Fruit fly (Drosophila melanogaster) whole organism, wandering third instar larva: Measurements from ENCODE around the gene Jhbp16.

Source experiments
- Abd-B ChIP-seq: fragments of >200 bp; optimal IDR thresholded peaks from 2 replicates; lab custom pipeline; 2017; ENCODE audit warnings: missing biosample characterization, missing genetic modification characterization
- CG32264 ChIP-seq: fragments of 200-800 bp; sonication (Bioruptor generic); optimal IDR thresholded peaks from 2 replicates; lab custom pipeline; 2016; ENCODE audit warnings: missing biosample characterization, missing genetic modification characterization
- CG9705 ChIP-seq: fragments of 200-800 bp; sonication (Bioruptor generic); optimal IDR thresholded peaks from 2 replicates; lab custom pipeline; 2018; ENCODE audit warnings: missing biosample characterization, mild to moderate bottlenecking, missing genetic modification characterization
- CrebA ChIP-seq: fragments of 200-800 bp; sonication (Bioruptor generic); optimal IDR thresholded peaks from 2 replicates; lab custom pipeline; 2016; ENCODE audit warnings: missing biosample characterization, mild to moderate bottlenecking, missing genetic modification characterization, borderline replicate concordance
- Dfd ChIP-seq: fragments of >200 bp; optimal IDR thresholded peaks from 2 replicates; lab custom pipeline; 2017; ENCODE audit warnings: missing biosample characterization, missing genetic modification characterization
- Dif ChIP-seq: fragments of 200-275, 200-300 bp; sonication (Bioruptor generic); optimal IDR thresholded peaks from 2 replicates; lab custom pipeline; 2018; ENCODE audit warnings: missing biosample characterization, missing genetic modification characterization; ENCODE audit not compliant: partially characterized antibody
- GATAd ChIP-seq: sonication (Bioruptor generic); optimal IDR thresholded peaks from 2 replicates; lab custom pipeline; 2016; ENCODE audit warnings: missing biosample characterization, missing genetic modification characterization
- HLH106 ChIP-seq: fragments of 200-800 bp; optimal IDR thresholded peaks from 3 replicates; lab custom pipeline; 2019; ENCODE audit warnings: missing biosample characterization, mild to moderate bottlenecking, missing genetic modification characterization, moderate library complexity
- Hnf4 ChIP-seq: fragments of 200-800 bp; sonication (Bioruptor generic); optimal IDR thresholded peaks from 2 replicates; lab custom pipeline; 2016; ENCODE audit warnings: missing biosample characterization, mild to moderate bottlenecking, missing genetic modification characterization
- Hr78 ChIP-seq: fragments of >200 bp; optimal IDR thresholded peaks from 2 replicates; lab custom pipeline; 2017; ENCODE audit warnings: missing biosample characterization, missing genetic modification characterization
- Hr83 ChIP-seq: fragments of 200-300 bp; sonication (Bioruptor generic); optimal IDR thresholded peaks from 2 replicates; lab custom pipeline; 2016; ENCODE audit warnings: missing biosample characterization, mild to moderate bottlenecking, missing genetic modification characterization, moderate library complexity; ENCODE audit not compliant: poor library complexity, severe bottlenecking
- Jra ChIP-seq: sonication (Bioruptor generic); optimal IDR thresholded peaks from 2 replicates; lab custom pipeline; 2016; ENCODE audit warnings: missing biosample characterization, missing genetic modification characterization
- Mio ChIP-seq: sonication (Bioruptor generic); optimal IDR thresholded peaks from 2 replicates; lab custom pipeline; 2016; ENCODE audit warnings: missing biosample characterization, missing genetic modification characterization
- Myc ChIP-seq: fragments of >200 bp; optimal IDR thresholded peaks from 2 replicates; lab custom pipeline; 2017
- N ChIP-seq: fragments of >200 bp; optimal IDR thresholded peaks from 2 replicates; lab custom pipeline; 2018; ENCODE audit warnings: missing biosample characterization, missing external identifiers, missing genetic modification characterization
- OdsH ChIP-seq: fragments of 200-800 bp; sonication (Bioruptor generic); optimal IDR thresholded peaks from 2 replicates; lab custom pipeline; 2016; ENCODE audit warnings: missing biosample characterization, mild to moderate bottlenecking, missing genetic modification characterization
- Rel ChIP-seq, 2 experiments: fragments of 200-800 bp; sonication (Bioruptor generic) in 1 of 2; optimal IDR thresholded peaks; 2 replicates in 1 of 2; 3 replicates in 1 of 2; lab custom pipeline; 2016 to 2019; ENCODE audit warnings: mild to moderate bottlenecking in 2 of 2, missing biosample characterization in 2 of 2, missing genetic modification characterization in 2 of 2, moderate library complexity in 1 of 2
- Sp1 ChIP-seq: fragments of 200-800 bp; sonication (Bioruptor generic); optimal IDR thresholded peaks from 3 replicates; lab custom pipeline; 2019; ENCODE audit warnings: missing biosample characterization, mild to moderate bottlenecking, missing genetic modification characterization, moderate library complexity
- Vsx2 ChIP-seq: fragments of 200-300, 225-300 bp; sonication (Bioruptor generic); optimal IDR thresholded peaks from 2 replicates; lab custom pipeline; 2018; ENCODE audit warnings: missing biosample characterization, missing genetic modification characterization; ENCODE audit not compliant: partially characterized antibody
- br ChIP-seq: fragments of 200-800 bp; sonication (Bioruptor generic); optimal IDR thresholded peaks from 2 replicates; lab custom pipeline; 2016; ENCODE audit warnings: missing biosample characterization, missing genetic modification characterization
- brk ChIP-seq: fragments of 200-800 bp; sonication (Bioruptor generic); optimal IDR thresholded peaks from 2 replicates; lab custom pipeline; 2016; ENCODE audit warnings: missing biosample characterization, mild to moderate bottlenecking, missing genetic modification characterization
- dl ChIP-seq, 2 experiments: fragments of 175-275, 200-275 bp in 1 of 2; fragments of 200-275 bp in 1 of 2; sonication (Bioruptor generic); optimal IDR thresholded peaks; lab custom pipeline; 2018; ENCODE audit warnings: mild to moderate bottlenecking in 2 of 2, missing biosample characterization in 2 of 2, missing genetic modification characterization in 2 of 2, moderate library complexity in 2 of 2; ENCODE audit not compliant: partially characterized antibody in 2 of 2, insufficient read depth in 1 of 2
- dmrt93B ChIP-seq: fragments of 200-800 bp; sonication (Bioruptor generic); optimal IDR thresholded peaks from 2 replicates; lab custom pipeline; 2018; ENCODE audit warnings: missing biosample characterization, mild to moderate bottlenecking, missing genetic modification characterization
- dsf ChIP-seq: sonication (Bioruptor generic); optimal IDR thresholded peaks from 2 replicates; lab custom pipeline; 2016; ENCODE audit warnings: missing biosample characterization, missing genetic modification characterization, borderline replicate concordance
- ey ChIP-seq: fragments of 200-800 bp; sonication (Bioruptor generic); optimal IDR thresholded peaks from 2 replicates; lab custom pipeline; 2016; ENCODE audit warnings: missing biosample characterization, missing genetic modification characterization
- foxo ChIP-seq, 2 experiments: fragments of 200-800 bp; sonication (Bioruptor generic); optimal IDR thresholded peaks; 2 replicates in 1 of 2; 3 replicates in 1 of 2; lab custom pipeline; 2016 to 2017; ENCODE audit warnings: missing biosample characterization in 2 of 2, missing genetic modification characterization in 2 of 2
- fru ChIP-seq: fragments of 200-800 bp; sonication (Bioruptor generic); optimal IDR thresholded peaks from 3 replicates; lab custom pipeline; 2016; ENCODE audit warnings: missing biosample characterization, mild to moderate bottlenecking, missing genetic modification characterization
- h ChIP-seq: fragments of 200-800 bp; sonication (Bioruptor generic); optimal IDR thresholded peaks from 3 replicates; lab custom pipeline; 2016; ENCODE audit warnings: missing biosample characterization, mild to moderate bottlenecking, missing genetic modification characterization
- jim ChIP-seq: fragments of 175-275, 200-325 bp; sonication (Bioruptor generic); optimal IDR thresholded peaks from 2 replicates; lab custom pipeline; 2016; ENCODE audit warnings: missing biosample characterization, mild to moderate bottlenecking, missing genetic modification characterization
- lola ChIP-seq: fragments of >200 bp; optimal IDR thresholded peaks from 2 replicates; lab custom pipeline; 2017; ENCODE audit warnings: missing biosample characterization, missing genetic modification characterization
- pan ChIP-seq: fragments of >200 bp; optimal IDR thresholded peaks from 2 replicates; lab custom pipeline; 2017
- psq ChIP-seq: fragments of 200-800 bp; sonication (Bioruptor generic); optimal IDR thresholded peaks from 3 replicates; lab custom pipeline; 2017; ENCODE audit warnings: missing biosample characterization, mild to moderate bottlenecking, missing genetic modification characterization, moderate library complexity
- rgr ChIP-seq: fragments of 200-800 bp; sonication (Bioruptor generic); optimal IDR thresholded peaks from 3 replicates; lab custom pipeline; 2016; ENCODE audit warnings: missing biosample characterization, mild to moderate bottlenecking, missing genetic modification characterization
- sage ChIP-seq: fragments of 200-800 bp; sonication (Bioruptor generic); optimal IDR thresholded peaks from 2 replicates; lab custom pipeline; 2016; ENCODE audit warnings: missing biosample characterization, mild to moderate bottlenecking, missing genetic modification characterization
- sv ChIP-seq: fragments of 200-800 bp; sonication (Bioruptor generic); optimal IDR thresholded peaks from 3 replicates; lab custom pipeline; 2016; ENCODE audit warnings: missing biosample characterization, missing genetic modification characterization
- tai ChIP-seq: sonication (Bioruptor generic); optimal IDR thresholded peaks from 2 replicates; lab custom pipeline; 2016; ENCODE audit warnings: missing biosample characterization, missing genetic modification characterization
- usp ChIP-seq: fragments of >200 bp; optimal IDR thresholded peaks from 2 replicates; lab custom pipeline; 2017; ENCODE audit warnings: missing biosample characterization, missing genetic modification characterization
- woc ChIP-seq: sonication (Bioruptor generic); optimal IDR thresholded peaks from 2 replicates; lab custom pipeline; 2016; ENCODE audit warnings: missing biosample characterization, mild to moderate bottlenecking, missing genetic modification characterization

Jhbp16 gene

dm6 chr3R:21688596-21688995 is 24.4 kb downstream of the Jhbp16 start:
- TF ChIP-seq Dfd (no peak), Hr78 (GFP tag; lab: Kevin White, UChicago) (no peak), usp (GFP tag; lab: Kevin White, UChicago) (no peak), foxo (GFP tag; optimal IDR thresholded peaks at IDR 0.05; lab: Kevin White, UChicago) (no peak), CrebA (GFP tag; lab: Kevin White, UChicago) (no peak), Hnf4 (GFP tag; lab: Kevin White, UChicago) (no peak), br (GFP tag; lab: Kevin White, UChicago) (no peak), sage (no peak), h (no peak), CG32264 (GFP tag; lab: Kevin White, UChicago) (no peak), ey (no peak), jim (no peak), HLH106 (tag; lab: Kevin White, UChicago) (no peak), brk (GFP tag; lab: Kevin White, UChicago) (no peak), dmrt93B (GFP tag; lab: Kevin White, UChicago) (no peak), rgr (GFP tag; lab: Kevin White, UChicago) (no peak)

- TF ChIP-seq N (GFP tag; lab: Kevin White, UChicago): no peak
Measured at dm6 chr3R:21691114-21691513, 26.9 kb downstream of the Jhbp16 start.

dm6 chr3R:21693110-21693672 is 29.0 kb downstream of the Jhbp16 start:
- TF ChIP-seq Hr83 (GFP tag; lab: Kevin White, UChicago): no peak
- TF ChIP-seq foxo (GFP tag; optimal IDR thresholded peaks at IDR 0.05; lab: Kevin White, UChicago): no peak
- TF ChIP-seq Hr78 (GFP tag; lab: Kevin White, UChicago): no peak
- no peak for TF ChIP-seq sv (GFP tag; lab: Kevin White, UChicago)
- no peak for TF ChIP-seq fru (GFP tag; lab: Kevin White, UChicago)
- no peak for TF ChIP-seq CG9705 (GFP tag; lab: Kevin White, UChicago)
- TF ChIP-seq br (GFP tag; lab: Kevin White, UChicago): no peak
- TF ChIP-seq jim: no peak
- TF ChIP-seq Vsx2: no peak
- no peak for TF ChIP-seq Abd-B
- no peak for TF ChIP-seq N (GFP tag; lab: Kevin White, UChicago)
- no peak for TF ChIP-seq lola (GFP tag; lab: Kevin White, UChicago)
- TF ChIP-seq GATAd (GFP tag; lab: Kevin White, UChicago): no peak
- TF ChIP-seq Mio (GFP tag; lab: Kevin White, UChicago): no peak
- no peak for TF ChIP-seq Myc
- TF ChIP-seq h: no peak
- TF ChIP-seq Rel (GFP tag; optimal IDR thresholded peaks at IDR 0.05; lab: Kevin White, UChicago): no peak
- TF ChIP-seq Rel (tag; optimal IDR thresholded peaks at IDR 0.05; lab: Kevin White, UChicago): no peak

DNA sequence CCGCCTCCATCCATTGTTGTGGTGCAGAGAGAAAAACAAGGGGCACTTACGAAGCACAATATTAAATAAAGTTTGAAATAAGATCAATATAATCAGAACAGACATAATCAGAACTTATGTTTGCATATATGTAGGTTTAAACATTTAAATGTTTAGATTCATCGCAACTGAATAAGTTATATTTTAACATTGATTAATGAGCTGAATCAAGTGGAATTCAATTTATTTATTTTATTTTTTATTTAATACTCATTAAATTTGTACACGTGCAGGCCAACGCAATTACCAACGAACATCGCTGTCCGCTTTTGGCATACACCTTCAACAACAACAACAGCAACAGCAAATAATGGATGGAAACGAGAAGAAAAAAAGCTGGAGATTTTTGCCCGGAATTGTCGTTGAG is 34.7 kb downstream of the Jhbp16 start:
- TF ChIP-seq rgr (GFP tag; lab: Kevin White, UChicago) (peak; percentile 22), pan (lab: Kevin White, UChicago) (no peak), Dfd (no peak), brk (GFP tag; lab: Kevin White, UChicago) (no peak), usp (GFP tag; lab: Kevin White, UChicago) (no peak), OdsH (peak; percentile 34), Myc (no peak), Rel (GFP tag; optimal IDR thresholded peaks at IDR 0.05; lab: Kevin White, UChicago) (no peak), Rel (tag; optimal IDR thresholded peaks at IDR 0.05; lab: Kevin White, UChicago) (no peak), br (GFP tag; lab: Kevin White, UChicago) (peak; percentile 36), woc (GFP tag; lab: Kevin White, UChicago) (no peak), dsf (GFP tag; lab: Kevin White, UChicago) (no peak), GATAd (GFP tag; lab: Kevin White, UChicago) (no peak), Hr78 (GFP tag; lab: Kevin White, UChicago) (no peak), CG9705 (GFP tag; lab: Kevin White, UChicago) (no peak), psq (GFP tag; lab: Kevin White, UChicago) (peak; percentile 51), Vsx2 (no peak), ey (peak; percentile 32), h (peak; percentile 45), Hnf4 (GFP tag; lab: Kevin White, UChicago) (no peak), Jra (GFP tag; lab: Kevin White, UChicago) (no peak), Sp1 (GFP tag; lab: Kevin White, UChicago) (peak; percentile 44), sage (no peak), Hr83 (GFP tag; lab: Kevin White, UChicago) (no peak), dl (GFP tag; optimal IDR thresholded peaks at IDR 0.05; lab: Kevin White, UChicago; ENCODE audit: insufficient read depth in 1 of 2, partially characterized antibody in 2 of 2) (no peak), HLH106 (tag; lab: Kevin White, UChicago) (peak; percentile 63), sv (GFP tag; lab: Kevin White, UChicago) (no peak), fru (GFP tag; lab: Kevin White, UChicago) (peak; percentile 61), tai (GFP tag; lab: Kevin White, UChicago) (no peak), lola (GFP tag; lab: Kevin White, UChicago) (no peak), Mio (GFP tag; lab: Kevin White, UChicago) (no peak), Dif (GFP tag; lab: Kevin White, UChicago) (no peak), Abd-B (no peak), CrebA (GFP tag; lab: Kevin White, UChicago) (no peak), jim (no peak), dmrt93B (GFP tag; lab: Kevin White, UChicago) (peak; percentile 22), N (GFP tag; lab: Kevin White, UChicago) (no peak), foxo (GFP tag; optimal IDR thresholded peaks at IDR 0.05; lab: Kevin White, UChicago) (peak in 1 of 2 experiments; percentile 69)
